Worm (Caenorhabditis elegans): ENCODE measurements around the gene srw-123.

ce11 chrV:2992060-2992459, 16.9 kb upstream of the srw-123 start:
- no peak for TF ChIP-seq dmd-4 (tag; optimal IDR thresholded peaks at IDR 0.05)
- no peak for TF ChIP-seq mbf-1 (tag; optimal IDR thresholded peaks at IDR 0.05)
- no peak for TF ChIP-seq nhr-23 (tag; optimal IDR thresholded peaks at IDR 0.05)
- TF ChIP-seq snpc-4 (tag; optimal IDR thresholded peaks at IDR 0.05): no peak
